Worm (Caenorhabditis elegans): ENCODE results near the gene sumv-1.
A peak's percentile ranks its signal among the peaks of the same experiment; 100 is the strongest.

sumv-1 gene

DNA sequence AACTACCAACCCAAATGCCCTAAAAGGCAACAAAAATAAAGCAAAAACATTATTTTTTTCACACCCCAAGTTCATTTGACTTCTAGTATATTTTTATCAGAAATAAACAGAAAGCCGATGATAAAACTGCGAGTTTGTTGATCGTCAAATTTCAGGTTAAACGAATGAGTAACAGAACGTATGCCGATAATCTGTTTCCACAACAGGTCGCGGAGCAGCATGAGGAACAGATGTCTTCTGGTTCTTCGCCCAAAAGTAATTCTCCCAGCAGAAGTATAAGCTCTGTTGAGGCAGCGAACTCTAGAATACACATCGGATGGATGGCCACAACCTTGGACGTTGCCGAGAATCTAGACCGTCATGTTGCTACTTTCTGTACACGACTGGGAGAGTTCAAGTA is 23.6 kb downstream of the sumv-1 start, which contains the start of gene prmt-5 (continued):
- TF ChIP-seq nfyb-1 (GFP tag; IDR thresholded peaks at IDR 0.05), result peak; percentile 91
- no peak for TF ChIP-seq efl-1 (GFP tag; optimal IDR thresholded peaks at IDR 0.05)
- no peak for TF ChIP-seq gei-17 (GFP tag; optimal IDR thresholded peaks at IDR 0.05)
- TF ChIP-seq ama-1 (optimal IDR thresholded peaks at IDR 0.05), result peak; percentile 91
- TF ChIP-seq ama-1 (GFP tag; optimal IDR thresholded peaks at IDR 0.05), result peak; percentile 56 to 61
- peak; percentile 84 for TF ChIP-seq madf-6 (GFP tag; IDR thresholded peaks at IDR 0.05)
- TF ChIP-seq F57C9.4 (tag; optimal IDR thresholded peaks at IDR 0.05), result peak; percentile 96
- peak; percentile 79; the same call in 1 of the 2 replicates for TF ChIP-seq Y95B8A.8 (GFP tag; IDR thresholded peaks at IDR 0.05)
- peak; percentile 66; the same call in 1 of the 2 replicates for TF ChIP-seq hsf-1 (GFP tag; IDR thresholded peaks at IDR 0.05)
- peak; percentile 79 for TF ChIP-seq atf-7 (tag; optimal IDR thresholded peaks at IDR 0.05)
- TF ChIP-seq cebp-2 (GFP tag; IDR thresholded peaks at IDR 0.05), result peak; percentile 72; the same call in 1 of the 2 replicates
- TF ChIP-seq lin-35 (GFP tag; optimal IDR thresholded peaks at IDR 0.05), result peak in 1 of 3 experiments; percentile 22
- peak; percentile 95 for TF ChIP-seq repo-1 (tag; optimal IDR thresholded peaks at IDR 0.05)
- TF ChIP-seq nhr-27 (tag; optimal IDR thresholded peaks at IDR 0.05), result peak; percentile 73
- no peak for TF ChIP-seq ceh-58 (GFP tag; IDR thresholded peaks at IDR 0.05)
- TF ChIP-seq tbx-9 (tag; optimal IDR thresholded peaks at IDR 0.05; ENCODE audit: borderline replicate concordance), result peak; percentile 26
- peak; percentile 62 for TF ChIP-seq snpc-3.4 (tag; optimal IDR thresholded peaks at IDR 0.05)
- no peak for TF ChIP-seq attf-5 (GFP tag; optimal IDR thresholded peaks at IDR 0.05)
- TF ChIP-seq madf-10 (tag; optimal IDR thresholded peaks at IDR 0.05), result peak; percentile 48
- peak; percentile 90 for TF ChIP-seq ceh-79 (tag; optimal IDR thresholded peaks at IDR 0.05)
- TF ChIP-seq akir-1 (GFP tag; optimal IDR thresholded peaks at IDR 0.05), result no peak
- TF ChIP-seq lsy-27 (tag; optimal IDR thresholded peaks at IDR 0.05; ENCODE audit: borderline replicate concordance, insufficient read depth), result no peak
- TF ChIP-seq nhr-80 (tag; optimal IDR thresholded peaks at IDR 0.05), result no peak
- TF ChIP-seq T07F8.4 (tag; optimal IDR thresholded peaks at IDR 0.05), result no peak
- no peak for TF ChIP-seq bed-2 (GFP tag; IDR thresholded peaks at IDR 0.05)
- TF ChIP-seq attf-6 (GFP tag; IDR thresholded peaks at IDR 0.05), result peak; percentile 75; the same call in 1 of the 2 replicates
- TF ChIP-seq aptf-3 (GFP tag; IDR thresholded peaks at IDR 0.05), result no peak
- no peak for TF ChIP-seq hlh-12 (tag; optimal IDR thresholded peaks at IDR 0.05)
- peak; percentile 91 for TF ChIP-seq F49E8.2 (tag; optimal IDR thresholded peaks at IDR 0.05; ENCODE audit: insufficient read depth)
- TF ChIP-seq snpc-1.3 (tag; optimal IDR thresholded peaks at IDR 0.05; ENCODE audit: insufficient read depth), result peak; percentile 68
- TF ChIP-seq T26A5.8 (tag; optimal IDR thresholded peaks at IDR 0.05), result peak; percentile 36
- peak; percentile 91 for TF ChIP-seq zim-3 (tag; optimal IDR thresholded peaks at IDR 0.05)
- TF ChIP-seq rec-8 (tag; optimal IDR thresholded peaks at IDR 0.05), result no peak
- no peak for TF ChIP-seq sptf-2 (GFP tag; optimal IDR thresholded peaks at IDR 0.05)
- no peak for TF ChIP-seq nhr-120 (GFP tag; IDR thresholded peaks at IDR 0.05)
- no peak for TF ChIP-seq F22D6.2 (tag; optimal IDR thresholded peaks at IDR 0.05)
- peak; percentile 22 for TF ChIP-seq B0261.1 (tag; optimal IDR thresholded peaks at IDR 0.05)
- no peak for TF ChIP-seq nfya-1 (tag; optimal IDR thresholded peaks at IDR 0.05; ENCODE audit: borderline replicate concordance, insufficient read depth)
- TF ChIP-seq Y67H2A.10 (GFP tag; conservative IDR thresholded peaks at IDR 0.05), result no peak
- TF ChIP-seq bed-1 (GFP tag; IDR thresholded peaks at IDR 0.05), result no peak
- TF ChIP-seq ztf-25 (GFP tag; IDR thresholded peaks at IDR 0.05), result no peak
- TF ChIP-seq egl-18 (GFP tag; IDR thresholded peaks at IDR 0.05), result no peak
- TF ChIP-seq nfya-2 (GFP tag; IDR thresholded peaks at IDR 0.05), result peak; percentile 37; the same call in 1 of the 2 replicates
- TF ChIP-seq mel-28 (tag; optimal IDR thresholded peaks at IDR 0.05; ENCODE audit: borderline replicate concordance), result no peak
- peak; percentile 64; the same call in 1 of the 2 replicates for TF ChIP-seq F39B2.1 (GFP tag; IDR thresholded peaks at IDR 0.05)
- no peak for TF ChIP-seq ceh-40 (GFP tag; IDR thresholded peaks at IDR 0.05)
- no peak for TF ChIP-seq pha-4 (tag; optimal IDR thresholded peaks at IDR 0.05)
- peak; percentile 95 for TF ChIP-seq fkh-3 (tag; optimal IDR thresholded peaks at IDR 0.05)
- TF ChIP-seq mcd-1 (GFP tag; IDR thresholded peaks at IDR 0.05), result peak; percentile 64

All from whole organism, young adult.